Worm (Caenorhabditis elegans) whole organism, dauer: ENCODE data around the gene ocam-1.
"Not testable (repeated sequence)": the region's sequence is repeated elsewhere in the genome, so short reads cannot be mapped to it uniquely, and the experiment has no call there.

ENCODE experiments used
- unc-62 ChIP-seq: sonication (generic microtip); optimal IDR thresholded peaks from 2 replicates; lab custom pipeline; 2017; ENCODE audit warnings: missing biosample characterization, missing genetic modification reagents, missing genetic modification characterization

The ocam-1 gene

ce11 chrV:14167629-14168028 lies at the start of gene ocam-1:
ocam-1 (minus strand) TSS chrV:14167729.
- no peak for TF ChIP-seq unc-62 (GFP tag; lab: Kevin White, UChicago)

- no peak for TF ChIP-seq unc-62 (GFP tag; lab: Kevin White, UChicago)
These were observed 47.6 kb upstream of the ocam-1 start, which contains the start of gene T16A9.5 for ce11 chrV:14215106-14215505. T16A9.5 (minus strand) TSS chrV:14215206.

ce11 chrV:14212813-14213212 lies 45.3 kb upstream of the ocam-1 start:
- TF ChIP-seq unc-62 (GFP tag; lab: Kevin White, UChicago): no peak

DNA sequence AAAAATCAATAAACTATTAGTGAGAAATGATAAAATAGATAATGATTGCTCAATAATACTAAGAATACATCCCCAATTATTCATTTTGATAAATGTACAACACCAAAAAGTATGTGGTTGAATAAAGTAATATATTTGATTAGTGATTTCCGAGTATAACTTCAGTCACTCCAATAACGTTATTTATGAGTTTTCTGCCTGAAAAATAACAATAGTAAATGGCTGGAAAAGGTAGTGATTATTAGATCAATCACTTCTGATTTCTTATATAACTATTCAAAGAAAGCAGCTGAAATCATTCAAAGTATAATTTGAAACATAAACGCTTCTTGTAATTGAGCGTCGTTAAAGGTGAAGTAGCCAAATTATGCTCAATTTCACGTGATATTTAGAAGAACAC lies 43.2 kb upstream of the ocam-1 start, which contains the start of gene str-230:
Gene str-230, minus strand, starts transcription at position 101 of the 400 bp plus-strand sequence.
- TF ChIP-seq unc-62 (GFP tag; lab: Kevin White, UChicago): no peak

- not testable (repeated sequence) for TF ChIP-seq unc-62 (GFP tag; lab: Kevin White, UChicago)
These were observed 37.7 kb upstream of the ocam-1 start, which contains the start of gene T16A9.3 for ce11 chrV:14205214-14205613. T16A9.3 (plus strand) TSS chrV:14205514.

DNA sequence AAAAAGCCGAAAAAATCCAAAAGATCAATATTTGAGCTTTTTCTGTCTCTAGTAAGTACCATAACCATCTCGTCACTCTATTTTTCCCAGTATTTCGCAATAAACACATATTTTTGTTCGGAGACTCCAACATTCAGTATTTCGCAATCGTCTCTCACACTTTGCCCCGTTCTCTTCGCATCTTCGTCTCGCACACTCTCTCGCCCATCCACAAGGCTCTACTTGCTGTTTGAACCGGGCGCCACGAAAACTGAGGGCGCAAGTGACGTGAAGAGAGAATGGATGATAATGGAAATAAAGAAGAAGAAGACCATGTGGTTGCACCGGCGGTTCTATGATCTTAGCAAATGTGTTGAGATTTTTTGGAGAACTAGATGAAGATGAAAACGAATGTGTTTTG lies 32.6 kb upstream of the ocam-1 start:
- TF ChIP-seq unc-62 (GFP tag; lab: Kevin White, UChicago): no peak

DNA sequence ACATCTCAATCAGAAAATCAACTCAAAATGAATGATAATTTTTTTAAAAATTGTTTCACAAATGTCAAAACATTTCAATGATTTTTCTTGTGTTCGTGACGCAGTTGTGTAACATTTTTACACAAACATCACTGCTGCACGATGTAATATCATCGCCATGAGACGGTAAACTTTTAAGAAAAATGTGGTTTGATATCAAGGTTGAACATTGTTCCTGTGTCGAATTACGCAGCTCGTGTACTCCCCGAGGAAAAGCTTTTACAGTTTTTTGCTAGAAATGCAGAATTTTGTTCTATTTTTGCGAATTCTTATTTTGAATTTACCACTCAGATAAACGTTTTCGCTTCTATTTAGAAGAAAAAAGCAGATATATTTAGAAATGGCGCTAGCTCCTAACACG lies 30.1 kb upstream of the ocam-1 start:
- no peak for TF ChIP-seq unc-62 (GFP tag; lab: Kevin White, UChicago)

ce11 chrV:14194514-14194913 lies 27.0 kb upstream of the ocam-1 start:
- TF ChIP-seq unc-62 (GFP tag; lab: Kevin White, UChicago): no peak

DNA sequence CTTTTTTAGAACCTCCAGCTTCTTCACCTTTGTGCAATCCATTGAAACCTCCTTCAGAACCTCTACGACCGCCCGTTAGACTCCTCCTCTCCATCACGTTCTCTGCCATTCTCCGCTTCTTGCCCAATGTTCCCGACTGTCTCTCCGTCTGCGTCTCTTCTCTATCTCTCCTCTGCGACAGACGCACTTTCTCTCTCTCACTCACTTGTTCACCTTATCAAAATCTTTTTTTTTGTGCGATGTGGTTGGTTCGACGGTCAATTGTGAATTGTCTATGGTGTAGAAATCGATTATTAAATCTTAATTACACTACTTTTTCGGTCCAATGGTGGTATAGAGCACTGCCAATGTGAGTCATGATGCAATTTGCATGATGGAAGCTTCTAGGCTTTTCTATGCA lies 25.9 kb upstream of the ocam-1 start, which contains the start of gene atfs-1:
Gene atfs-1, plus strand, starts transcription at position 213 of the 400 bp plus-strand sequence.
- TF ChIP-seq unc-62 (GFP tag; lab: Kevin White, UChicago): no peak

DNA sequence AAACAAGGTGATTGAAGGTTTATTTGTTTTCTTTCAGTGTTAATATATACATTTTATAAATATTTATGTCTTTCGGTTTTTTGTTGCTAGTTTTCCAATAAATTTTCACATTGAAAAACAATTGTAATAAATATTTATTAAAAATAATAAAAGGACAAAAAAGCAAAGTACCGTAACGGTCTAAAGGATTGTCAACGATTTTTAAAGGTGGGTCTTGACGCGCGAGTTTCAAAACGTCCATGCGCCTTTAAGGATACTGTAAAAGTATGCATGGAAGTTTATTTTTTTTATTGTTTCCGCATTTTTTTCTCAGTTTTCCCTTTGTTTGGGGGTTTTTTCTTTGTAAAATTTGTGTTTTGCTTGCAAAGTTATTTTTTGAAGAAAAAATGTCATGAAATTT lies 25.3 kb upstream of the ocam-1 start:
- no peak for TF ChIP-seq unc-62 (GFP tag; lab: Kevin White, UChicago)

DNA sequence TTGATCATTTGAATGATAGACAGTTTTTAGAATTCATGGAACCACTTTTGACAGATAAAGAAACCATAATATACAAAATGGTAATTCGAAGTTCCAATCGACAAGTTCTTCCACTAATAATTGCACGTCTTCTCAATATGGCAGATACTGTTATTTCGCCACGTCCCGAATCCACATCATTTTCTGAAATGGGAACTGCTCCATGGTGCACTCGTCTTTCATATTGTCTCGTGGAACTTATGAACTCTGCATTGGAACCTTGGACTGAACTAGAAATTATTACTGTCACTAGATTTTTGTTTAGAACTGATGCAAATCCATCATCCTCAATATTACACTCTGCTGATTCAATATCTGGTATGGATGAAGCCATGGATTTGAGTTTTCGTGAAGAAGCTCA lies 19.6 kb upstream of the ocam-1 start:
- no peak for TF ChIP-seq unc-62 (GFP tag; lab: Kevin White, UChicago)

ce11 chrV:14185438-14185837 lies 17.9 kb upstream of the ocam-1 start, which contains the start of the genes trm-1 and ints-2:
trm-1 (minus strand) TSS chrV:14185612.
ints-2 (plus strand) TSS chrV:14185686.
- no peak for TF ChIP-seq unc-62 (GFP tag; lab: Kevin White, UChicago)

- no peak for TF ChIP-seq unc-62 (GFP tag; lab: Kevin White, UChicago)
These were observed 15.3 kb upstream of the ocam-1 start, which contains the start of gene cest-2.3 for ce11 chrV:14182860-14183259. cest-2.3 (minus strand) TSS chrV:14182960.

DNA sequence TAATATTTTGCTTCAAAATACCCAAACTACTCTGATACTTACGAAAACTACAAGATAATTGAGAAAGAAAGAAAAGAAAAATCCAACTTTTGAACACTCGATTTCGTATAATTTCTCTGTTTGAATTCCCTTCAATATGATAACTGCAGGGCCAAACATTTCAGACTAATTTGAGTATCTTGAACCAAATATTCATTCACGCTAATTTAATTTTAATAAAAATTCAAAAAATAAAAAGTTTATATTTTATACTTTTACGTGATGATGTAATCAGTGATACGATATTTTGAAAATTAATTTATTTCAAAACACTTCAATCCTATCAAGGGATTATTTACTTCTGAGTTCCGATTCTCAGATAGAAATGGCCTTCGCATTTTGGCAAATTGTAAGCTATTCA lies 12.4 kb upstream of the ocam-1 start, which contains the start of gene ZC376.8:
Gene ZC376.8, plus strand, starts transcription at position 301 of the 400 bp plus-strand sequence.
- no peak for TF ChIP-seq unc-62 (GFP tag; lab: Kevin White, UChicago)

DNA sequence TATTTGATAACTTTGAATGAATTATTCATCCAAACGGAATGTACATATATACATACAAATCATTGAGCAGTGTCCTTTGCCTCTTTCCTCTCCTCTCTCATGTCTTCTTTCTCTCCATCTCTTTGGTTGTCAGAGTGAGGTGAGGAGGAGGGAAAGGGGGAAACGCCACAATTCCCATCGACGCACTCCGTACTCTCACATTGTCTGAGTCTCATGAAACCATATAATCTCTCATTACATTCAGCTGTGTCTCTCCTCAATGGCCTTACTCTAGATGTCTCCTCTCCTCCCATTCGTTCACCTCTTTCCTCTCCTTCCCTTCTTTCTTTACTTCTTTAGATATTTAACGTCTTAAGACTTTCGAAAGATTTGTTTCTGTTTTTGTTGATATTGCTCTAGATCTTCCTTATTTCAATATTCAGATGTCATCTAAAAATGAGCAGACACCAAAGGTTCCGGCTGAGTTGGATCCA lies 10.2 kb upstream of the ocam-1 start, which contains the start of gene ceh-74:
Gene ceh-74, plus strand, starts transcription at position 423 of the 473 bp plus-strand sequence.
- TF ChIP-seq unc-62 (GFP tag; lab: Kevin White, UChicago): no peak

DNA sequence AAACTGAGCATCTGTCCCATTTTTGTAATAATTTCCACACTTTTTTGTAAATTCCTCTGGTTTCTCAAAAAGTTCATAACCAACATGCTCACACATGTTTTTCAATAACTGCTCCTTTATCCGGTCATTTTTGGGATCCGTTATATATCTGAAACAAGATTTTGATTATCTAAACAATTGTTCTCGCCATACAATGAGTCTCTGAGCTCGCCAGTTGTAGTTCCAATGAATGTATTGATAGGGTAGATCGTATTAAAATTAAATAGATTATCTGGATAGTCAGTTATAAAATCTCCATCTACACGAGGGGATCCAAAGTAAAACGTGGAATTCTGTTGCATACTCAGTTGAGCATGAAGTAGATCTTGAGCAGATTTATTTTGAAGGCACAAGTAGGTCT lies 9.0 kb upstream of the ocam-1 start:
- TF ChIP-seq unc-62 (GFP tag; lab: Kevin White, UChicago): no peak

DNA sequence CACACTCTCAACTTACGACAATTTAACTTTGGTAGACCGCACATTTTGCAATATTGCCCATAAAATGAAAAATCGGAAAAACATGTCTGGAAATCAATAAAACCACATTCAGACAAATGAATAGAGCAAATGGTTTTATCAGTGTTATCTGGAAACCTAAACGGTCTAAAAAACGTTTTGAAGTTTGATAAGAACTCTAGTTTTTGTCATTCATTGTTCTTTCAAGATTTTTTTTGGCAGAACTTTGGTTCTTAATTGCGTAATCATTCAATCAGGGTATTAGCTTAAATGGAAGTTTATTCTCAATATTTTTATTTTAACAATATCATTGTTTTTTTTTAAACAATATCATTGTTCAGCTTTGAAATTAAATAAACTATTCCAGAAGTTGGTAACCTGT lies 7.7 kb upstream of the ocam-1 start, which contains the start of gene cest-2.2:
Gene cest-2.2, minus strand, starts transcription at position 140 of the 400 bp plus-strand sequence.
- TF ChIP-seq unc-62 (GFP tag; lab: Kevin White, UChicago): no peak
